Fruit fly (Drosophila melanogaster) whole organism, adult: ENCODE data around the gene CG5149.

ENCODE experiments used
- CG12768 ChIP-seq: fragments of 200-800 bp; sonication (Bioruptor generic); optimal IDR thresholded peaks from 2 replicates; lab custom pipeline; 2017; ENCODE audit warnings: missing biosample characterization, missing genetic modification characterization, mild to moderate bottlenecking, moderate library complexity, missing genetic modification reagents
- CG1620 ChIP-seq: fragments of 200-800 bp; sonication (Bioruptor generic); optimal IDR thresholded peaks from 2 replicates; lab custom pipeline; 2016; ENCODE audit warnings: missing biosample characterization, missing genetic modification characterization
- bab1 ChIP-seq: fragments of 200-800 bp; sonication (Bioruptor generic); optimal IDR thresholded peaks from 3 replicates; lab custom pipeline; 2019; ENCODE audit warnings: missing biosample characterization, mild to moderate bottlenecking, missing genetic modification characterization, moderate library complexity
- cic ChIP-seq: fragments of 200-800 bp; sonication (Bioruptor generic); optimal IDR thresholded peaks from 2 replicates; lab custom pipeline; 2017; ENCODE audit warnings: missing biosample characterization, mild to moderate bottlenecking, missing genetic modification characterization, moderate library complexity

dm6 chr2L:7433957-7434736, 46.1 kb upstream of the CG5149 start:
- TF ChIP-seq cic (GFP tag; lab: Kevin White, UChicago) (no peak), bab1 (peak; percentile 94), CG1620 (GFP tag; lab: Kevin White, UChicago) (peak; percentile 43), CG12768 (GFP tag; lab: Kevin White, UChicago) (peak; percentile 55)
